Worm (Caenorhabditis elegans) whole organism, L4/young adult: ENCODE data around the gene C55A6.11.

Experiments
- dao-5 ChIP-seq: sonication (generic microtip); optimal IDR thresholded peaks from 2 replicates; lab custom pipeline; 2016; ENCODE audit warnings: missing genotype, missing genetic modification characterization, moderate library complexity, missing compliant biosample characterization
- him-1 ChIP-seq: sonication (generic microtip); optimal IDR thresholded peaks from 2 replicates; lab custom pipeline; 2016; ENCODE audit warnings: missing genotype, missing genetic modification reagents, missing genetic modification characterization, missing compliant biosample characterization

DNA sequence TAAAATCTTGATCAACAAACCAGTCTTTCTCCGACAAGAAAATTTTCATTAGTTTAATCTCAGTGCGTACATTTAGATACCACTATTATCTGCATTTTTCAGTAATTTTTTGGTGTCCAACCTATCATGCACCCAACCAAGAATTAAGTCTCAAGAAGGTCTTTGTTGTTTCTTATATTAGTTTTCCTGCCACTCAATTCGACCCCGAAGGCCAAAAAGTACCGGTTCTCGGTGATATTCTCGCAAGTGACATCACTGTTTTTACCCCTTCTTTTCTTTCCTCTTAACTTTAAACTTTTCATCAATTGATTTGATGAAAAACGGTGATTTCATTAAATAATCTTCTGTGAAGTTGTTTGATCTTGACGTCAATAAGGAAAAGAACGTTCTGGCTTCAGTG lies 23.2 kb downstream of the C55A6.11 start, which contains the start of gene F38B7.2:
- no peak for TF ChIP-seq him-1 (tag; lab: Kevin White, UChicago)
- no peak for TF ChIP-seq dao-5
